Worm (Caenorhabditis elegans) whole organism, midembryonic: ENCODE data around the gene R08A2.9.

Experiments
- T22C8.4 ChIP-seq: fragments of 200-800 bp; sonication (Bioruptor generic); IDR thresholded peaks from 2 replicates; pipeline ENCODE4 v1.3.6; 2022; ENCODE audit warnings: missing genetic modification characterization, missing compliant biosample characterization
- cog-1 ChIP-seq: sonication (generic microtip); optimal IDR thresholded peaks from 2 replicates; lab custom pipeline; 2016; ENCODE audit warnings: missing genetic modification characterization, missing compliant biosample characterization
- flt-1 ChIP-seq: fragments of 200-800 bp; sonication (Bioruptor generic); IDR thresholded peaks from 2 replicates; pipeline ENCODE4 v1.3.6; 2022; ENCODE audit warnings: missing genetic modification characterization, missing compliant biosample characterization
- klf-2 ChIP-seq: fragments of 200-800 bp; sonication (Bioruptor generic); conservative IDR thresholded peaks from 2 replicates; pipeline ENCODE4 v1.3.6; 2022; ENCODE audit warnings: missing genetic modification reagents, missing genetic modification characterization, missing compliant biosample characterization
- med-1 ChIP-seq: sonication (generic microtip); optimal IDR thresholded peaks from 2 replicates; lab custom pipeline; 2017; ENCODE audit warnings: missing genetic modification characterization, mild to moderate bottlenecking, missing compliant biosample characterization, antibody characterized with exemption, missing genetic modification reagents; ENCODE audit not compliant: insufficient read depth
- ref-1 ChIP-seq: fragments of 200-800 bp; sonication (Bioruptor generic); conservative IDR thresholded peaks from 2 replicates; pipeline ENCODE4 v1.3.6; 2022; ENCODE audit warnings: missing genetic modification reagents, missing genetic modification characterization, missing compliant biosample characterization
- ztf-23 ChIP-seq: fragments of 200-800 bp; sonication (Bioruptor generic); IDR thresholded peaks from 2 replicates; pipeline ENCODE4 v1.3.6; 2022; ENCODE audit warnings: missing genetic modification reagents, missing genetic modification characterization, missing compliant biosample characterization
- ztf-29 ChIP-seq: fragments of 200-800 bp; sonication (Bioruptor generic); IDR thresholded peaks from 2 replicates; pipeline ENCODE4 v1.3.6; 2022; ENCODE audit warnings: missing genetic modification reagents, missing genetic modification characterization, missing compliant biosample characterization

- TF ChIP-seq med-1 (GFP tag; lab: Kevin White, UChicago) (no peak), flt-1 (GFP tag; lab: Robert Waterston, UW) (no peak), ref-1 (no peak), T22C8.4 (GFP tag; lab: Robert Waterston, UW) (no peak), cog-1 (tag; lab: Kevin White, UChicago) (no peak), ztf-29 (no peak), ztf-23 (GFP tag; lab: Robert Waterston, UW) (no peak), klf-2 (GFP tag; lab: Robert Waterston, UW) (no peak)
These were observed 18.5 kb downstream of the R08A2.9 start, which contains the start of gene Y50E8A.1 for ce11 chrV:14726596-14726995.
